Worm (Caenorhabditis elegans): Measurements from ENCODE around the gene slc-17.3.

The slc-17.3 gene

ce11 chrIII:7838907-7839642 is 26.0 kb downstream of the slc-17.3 start, which contains the start of gene ceh-23:
TSS of gene ceh-23 (plus strand) at chrIII:7839592.
- no peak for TF ChIP-seq unc-62 (GFP tag; optimal IDR thresholded peaks at IDR 0.05)

- no peak for TF ChIP-seq unc-62 (GFP tag; optimal IDR thresholded peaks at IDR 0.05)
Measured at ce11 chrIII:7837567-7837966, 27.5 kb downstream of the slc-17.3 start.

- TF ChIP-seq unc-62 (GFP tag; optimal IDR thresholded peaks at IDR 0.05): no peak
Measured at ce11 chrIII:7835684-7836083, 29.4 kb downstream of the slc-17.3 start.

ce11 chrIII:7834848-7835247 is 30.2 kb downstream of the slc-17.3 start:
- TF ChIP-seq unc-62 (GFP tag; optimal IDR thresholded peaks at IDR 0.05): no peak

- TF ChIP-seq unc-62 (GFP tag; optimal IDR thresholded peaks at IDR 0.05): no peak
Measured at ce11 chrIII:7832473-7832872, 32.6 kb downstream of the slc-17.3 start.

ce11 chrIII:7828576-7829461 is 36.3 kb downstream of the slc-17.3 start, which contains the start of the genes egl-45 and kcmf-1:
TSS of gene egl-45 (minus strand) at chrIII:7828626.
TSS of gene kcmf-1 (plus strand) at chrIII:7829411.
- no peak for TF ChIP-seq unc-62 (GFP tag; optimal IDR thresholded peaks at IDR 0.05)

ce11 chrIII:7824041-7824440 is 41.0 kb downstream of the slc-17.3 start:
- no peak for TF ChIP-seq unc-62 (GFP tag; optimal IDR thresholded peaks at IDR 0.05)

ce11 chrIII:7823285-7823684 is 41.8 kb downstream of the slc-17.3 start:
- no peak for TF ChIP-seq unc-62 (GFP tag; optimal IDR thresholded peaks at IDR 0.05)

- no peak for TF ChIP-seq unc-62 (GFP tag; optimal IDR thresholded peaks at IDR 0.05)
Measured at ce11 chrIII:7819866-7820265, 45.2 kb downstream of the slc-17.3 start.

ce11 chrIII:7818965-7819364 is 46.1 kb downstream of the slc-17.3 start:
- TF ChIP-seq unc-62 (GFP tag; optimal IDR thresholded peaks at IDR 0.05): no peak

- TF ChIP-seq unc-62 (GFP tag; optimal IDR thresholded peaks at IDR 0.05): no peak
Measured at ce11 chrIII:7816463-7816862, 48.6 kb downstream of the slc-17.3 start.

ce11 chrIII:7815571-7816348 is 49.3 kb downstream of the slc-17.3 start:
- no peak for TF ChIP-seq unc-62 (GFP tag; optimal IDR thresholded peaks at IDR 0.05)

ce11 chrIII:7815056-7815366 is 50.1 kb downstream of the slc-17.3 start:
- TF ChIP-seq unc-62 (GFP tag; optimal IDR thresholded peaks at IDR 0.05): no peak

- TF ChIP-seq unc-62 (GFP tag; optimal IDR thresholded peaks at IDR 0.05): no peak
Measured at ce11 chrIII:7814159-7815055, 50.7 kb downstream of the slc-17.3 start, which contains the start of gene egl-5. TSS of gene egl-5 (plus strand) at chrIII:7814374.

Measured in whole organism, dauer.